Worm (Caenorhabditis elegans) whole organism, late embryonic: Measurements from ENCODE around the gene fbxb-71.

Experiments used
- ceh-34 ChIP-seq: sonication (generic microtip); optimal IDR thresholded peaks from 2 replicates; lab custom pipeline; 2016; ENCODE audit warnings: mild to moderate bottlenecking, missing genetic modification characterization, missing compliant biosample characterization
- ceh-48 ChIP-seq: sonication (generic microtip); optimal IDR thresholded peaks from 2 replicates; lab custom pipeline; 2016; ENCODE audit warnings: missing genetic modification characterization, inconsistent platforms, missing compliant biosample characterization
- che-1 ChIP-seq: sonication (generic microtip); optimal IDR thresholded peaks from 2 replicates; lab custom pipeline; 2016; ENCODE audit warnings: mild to moderate bottlenecking, missing genetic modification characterization, missing compliant biosample characterization
- hlh-8 ChIP-seq: sonication (generic microtip); optimal IDR thresholded peaks from 2 replicates; lab custom pipeline; 2016; ENCODE audit warnings: missing genotype, missing genetic modification characterization, missing compliant biosample characterization
- lim-6 ChIP-seq: sonication (generic microtip); optimal IDR thresholded peaks from 2 replicates; lab custom pipeline; 2016; ENCODE audit warnings: missing genetic modification characterization, missing compliant biosample characterization
- mec-3 ChIP-seq: sonication (generic microtip); optimal IDR thresholded peaks from 2 replicates; lab custom pipeline; 2016; ENCODE audit warnings: borderline replicate concordance, missing genetic modification characterization, missing compliant biosample characterization
- nfya-1 ChIP-seq: sonication (generic microtip); optimal IDR thresholded peaks from 2 replicates; lab custom pipeline; 2017; ENCODE audit warnings: missing genetic modification characterization, mild to moderate bottlenecking, missing compliant biosample characterization, antibody characterized with exemption, moderate library complexity
- rnt-1 ChIP-seq: sonication (generic microtip); optimal IDR thresholded peaks from 2 replicates; lab custom pipeline; 2016; ENCODE audit warnings: missing genetic modification characterization, missing compliant biosample characterization
- unc-55 ChIP-seq: sonication (generic microtip); optimal IDR thresholded peaks from 2 replicates; lab custom pipeline; 2017; ENCODE audit warnings: missing biosample characterization, missing genetic modification reagents, missing genetic modification characterization

DNA sequence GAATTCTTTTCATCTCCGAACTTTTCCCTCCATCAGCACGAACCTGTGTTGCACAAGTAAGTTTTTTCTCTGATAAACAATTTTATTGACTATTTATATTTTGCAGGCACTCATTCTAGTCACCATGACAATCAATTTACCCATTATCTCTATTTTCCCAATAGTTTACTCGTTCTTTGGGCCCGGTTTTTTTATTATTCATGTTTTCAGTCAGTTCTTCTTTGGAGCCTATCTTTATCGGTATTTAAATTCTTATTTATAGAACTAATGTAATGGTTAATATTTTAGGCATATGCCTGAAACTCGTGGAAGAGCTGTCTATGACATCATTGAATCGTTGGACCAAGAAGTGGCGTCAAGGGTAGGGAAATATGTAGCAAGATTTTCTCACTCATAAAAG, 22.3 kb downstream of the fbxb-71 start:
- TF ChIP-seq hlh-8 (tag; lab: Kevin White, UChicago) (no peak), che-1 (tag; lab: Kevin White, UChicago) (no peak), unc-55 (GFP tag; lab: Kevin White, UChicago) (no peak), lim-6 (tag; lab: Kevin White, UChicago) (no peak), rnt-1 (no peak), nfya-1 (tag; lab: Kevin White, UChicago) (no peak), mec-3 (tag; lab: Kevin White, UChicago) (no peak), ceh-48 (no peak), ceh-34 (tag; lab: Kevin White, UChicago) (no peak)
